Worm (Caenorhabditis elegans) whole organism, L3 larva: Measurements from ENCODE around the gene Y60A3A.19.

Experiments
- ZK546.5 ChIP-seq: sonication (generic microtip); optimal IDR thresholded peaks from 2 replicates; lab custom pipeline; 2017; ENCODE audit warnings: missing biosample characterization, missing genetic modification characterization
- ceh-9 ChIP-seq: sonication (generic microtip); optimal IDR thresholded peaks from 2 replicates; lab custom pipeline; 2018; ENCODE audit warnings: missing biosample characterization, missing genetic modification characterization
- egl-5 ChIP-seq: fragments of 150-350 bp; optimal IDR thresholded peaks from 2 replicates; lab custom pipeline; 2017; ENCODE audit warnings: missing biosample characterization, missing genetic modification reagents, missing genetic modification characterization, inconsistent platforms
- lsy-12 ChIP-seq: sonication (generic microtip); optimal IDR thresholded peaks from 2 replicates; lab custom pipeline; 2016; ENCODE audit warnings: mild to moderate bottlenecking, missing genetic modification characterization, missing compliant biosample characterization
- nhr-11 ChIP-seq: fragments of 150-350 bp; optimal IDR thresholded peaks from 2 replicates; lab custom pipeline; 2014; ENCODE audit warnings: missing biosample characterization, missing genetic modification characterization
- nhr-12 ChIP-seq: fragments of 150-350 bp; optimal IDR thresholded peaks from 2 replicates; lab custom pipeline; 2014; ENCODE audit warnings: missing biosample characterization, missing genetic modification characterization
- nhr-237 ChIP-seq: fragments of 150-350 bp; optimal IDR thresholded peaks from 2 replicates; lab custom pipeline; 2014; ENCODE audit warnings: missing biosample characterization, missing genetic modification characterization
- nhr-25 ChIP-seq: sonication (generic microtip); optimal IDR thresholded peaks from 2 replicates; lab custom pipeline; 2017; ENCODE audit warnings: missing biosample characterization, missing genetic modification characterization
- nhr-76 ChIP-seq: fragments of 150-350 bp; sonication (generic microtip); optimal IDR thresholded peaks from 5 replicates; lab custom pipeline; 2014; ENCODE audit warnings: missing biosample characterization, missing genetic modification characterization
- nhr-77 ChIP-seq: fragments of 150-350 bp; optimal IDR thresholded peaks from 2 replicates; lab custom pipeline; 2014; ENCODE audit warnings: missing biosample characterization, missing genetic modification characterization
- pha-4 ChIP-seq: fragments of 150-350 bp; optimal IDR thresholded peaks from 2 replicates; lab custom pipeline; 2014; ENCODE audit warnings: missing biosample characterization, missing genetic modification reagents, missing genetic modification characterization
- sea-2 ChIP-seq: fragments of 150-350 bp; sonication (generic microtip); optimal IDR thresholded peaks from 4 replicates; lab custom pipeline; 2014; ENCODE audit warnings: missing biosample characterization, missing genetic modification reagents, missing genetic modification characterization
- zag-1 ChIP-seq: fragments of 150-350 bp; optimal IDR thresholded peaks from 2 replicates; lab custom pipeline; 2014; ENCODE audit warnings: missing biosample characterization, missing genetic modification characterization
- ztf-4 ChIP-seq: fragments of 150-350 bp; optimal IDR thresholded peaks from 2 replicates; lab custom pipeline; 2014; ENCODE audit warnings: missing biosample characterization, missing genetic modification characterization

DNA sequence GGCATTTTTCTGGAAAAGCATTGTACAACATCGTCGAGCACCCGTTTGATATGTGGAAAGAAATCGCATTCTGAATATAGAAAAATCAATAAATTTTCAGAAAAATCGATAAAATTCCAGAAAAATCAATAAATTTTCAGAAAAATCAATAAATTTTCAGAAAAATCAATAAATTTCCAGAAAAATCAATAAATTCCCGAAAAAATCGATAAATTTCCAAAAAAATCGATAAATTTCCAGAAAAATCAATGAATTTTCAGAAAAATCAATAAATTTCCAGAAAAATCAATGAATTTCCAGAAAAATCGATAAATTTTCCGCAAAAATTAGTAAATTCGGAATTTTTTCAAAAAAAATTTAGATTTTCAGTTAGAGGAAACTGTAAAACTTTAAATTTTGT lies 9.0 kb upstream of the Y60A3A.19 start, which contains the start of gene fars-2:
- TF ChIP-seq nhr-237 (tag; lab: Kevin White, UChicago) (no peak), ceh-9 (tag; lab: Kevin White, UChicago) (no peak), ZK546.5 (tag; lab: Kevin White, UChicago) (no peak), pha-4 (tag; lab: Kevin White, UChicago) (no peak), nhr-77 (tag; lab: Kevin White, UChicago) (no peak), sea-2 (GFP tag; lab: Kevin White, UChicago) (no peak), ztf-4 (tag; lab: Kevin White, UChicago) (no peak), egl-5 (tag; lab: Kevin White, UChicago) (no peak), nhr-25 (tag; lab: Kevin White, UChicago) (no peak), zag-1 (tag; lab: Kevin White, UChicago) (no peak), nhr-76 (tag; lab: Kevin White, UChicago) (no peak), nhr-11 (tag; lab: Kevin White, UChicago) (no peak), nhr-12 (tag; lab: Kevin White, UChicago) (no peak), lsy-12 (tag; lab: Kevin White, UChicago) (no peak)
